Worm (Caenorhabditis elegans) whole organism, midembryonic: Measurements from ENCODE around the gene cpb-1.

Experiments
- cog-1 ChIP-seq: sonication (generic microtip); optimal IDR thresholded peaks from 2 replicates; lab custom pipeline; 2016; ENCODE audit warnings: missing genetic modification characterization, missing compliant biosample characterization
- flt-1 ChIP-seq: fragments of 200-800 bp; sonication (Bioruptor generic); IDR thresholded peaks from 2 replicates; pipeline ENCODE4 v1.3.6; 2022; ENCODE audit warnings: missing genetic modification characterization, missing compliant biosample characterization

- TF ChIP-seq flt-1 (GFP tag; lab: Robert Waterston, UW) (no peak), cog-1 (tag; lab: Kevin White, UChicago) (no peak)
These were observed 14.7 kb downstream of the cpb-1 start for ce11 chrIII:9336807-9337206.
